Worm (Caenorhabditis elegans): ENCODE results near the gene him-4.

ce11 chrX:9705257-9706035 lies 11.9 kb upstream of the him-4 start:
- TF ChIP-seq him-1 (tag; optimal IDR thresholded peaks at IDR 0.05) (no peak), W03F9.2 (tag; optimal IDR thresholded peaks at IDR 0.05) (no peak), dao-5 (tag; optimal IDR thresholded peaks at IDR 0.05) (no peak)

All from whole organism, L4/young adult.